Worm (Caenorhabditis elegans): ENCODE measurements around the gene spp-9.

DNA sequence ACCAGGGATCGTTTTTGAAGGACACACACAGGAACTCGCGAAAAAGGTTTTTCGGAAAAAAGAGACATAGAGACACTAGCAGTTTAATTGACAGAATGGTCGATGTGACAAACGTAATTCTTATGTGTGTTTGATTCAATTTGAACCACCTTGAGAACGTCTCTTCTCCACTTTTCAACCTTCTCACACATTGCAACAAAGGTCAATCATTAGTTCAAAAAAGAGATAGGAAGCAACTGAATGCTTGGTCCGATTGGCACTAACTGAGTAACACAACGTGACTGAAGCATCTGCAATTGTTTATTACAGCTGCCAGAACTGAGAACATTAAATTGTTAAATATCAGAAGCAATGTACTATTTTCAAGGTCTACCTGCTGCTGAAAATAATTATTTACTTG is 25.5 kb upstream of the spp-9 start:
- TF ChIP-seq M03D4.4 (tag; optimal IDR thresholded peaks at IDR 0.05) (no peak), unc-62 (GFP tag; optimal IDR thresholded peaks at IDR 0.05) (no peak), drap-1 (GFP tag; optimal IDR thresholded peaks at IDR 0.05) (no peak), nhr-28 (tag; optimal IDR thresholded peaks at IDR 0.05) (no peak)
